Fruit fly (Drosophila melanogaster): ENCODE data around the gene M1BP.

- TF ChIP-seq br (GFP tag; optimal IDR thresholded peaks at IDR 0.05) (no peak), brk (GFP tag; optimal IDR thresholded peaks at IDR 0.05) (no peak), sv (GFP tag; optimal IDR thresholded peaks at IDR 0.05) (no peak), Jra (GFP tag; optimal IDR thresholded peaks at IDR 0.05) (no peak), dl (GFP tag; optimal IDR thresholded peaks at IDR 0.05; ENCODE audit: insufficient read depth in 1 of 2, partially characterized antibody in 2 of 2) (no peak)
Observed at dm6 chr3R:8680611-8681010, 50.9 kb downstream of the M1BP start.
